Worm (Caenorhabditis elegans) whole organism, young adult: ENCODE measurements around the gene ctf-18.

ENCODE experiments used
- B0019.2 ChIP-seq: fragments of 200-800 bp; sonication (Bioruptor generic); conservative IDR thresholded peaks from 2 replicates; pipeline ENCODE4 v1.3.6; 2022; ENCODE audit warnings: missing genetic modification reagents, missing genetic modification characterization, missing compliant biosample characterization
- B0261.1 ChIP-seq: sonication (generic microtip); optimal IDR thresholded peaks from 2 replicates; lab custom pipeline; 2016; ENCODE audit warnings: mild to moderate bottlenecking, missing genetic modification characterization, moderate library complexity, missing compliant biosample characterization
- F49E8.2 ChIP-seq: sonication (generic microtip); optimal IDR thresholded peaks from 3 replicates; lab custom pipeline; 2017; ENCODE audit warnings: missing genetic modification characterization, mild to moderate bottlenecking, missing compliant biosample characterization, antibody characterized with exemption, moderate library complexity; ENCODE audit not compliant: insufficient read depth
- K12H6.12 ChIP-seq: fragments of 200-800 bp; sonication (Bioruptor generic); optimal IDR thresholded peaks from 2 replicates; lab custom pipeline; 2018; ENCODE audit warnings: mild to moderate bottlenecking, missing genetic modification characterization, missing compliant biosample characterization
- T26A5.8 ChIP-seq: sonication (generic microtip); optimal IDR thresholded peaks from 2 replicates; lab custom pipeline; 2016; ENCODE audit warnings: missing genetic modification characterization, missing compliant biosample characterization
- Y53G8AR.9 ChIP-seq: fragments of 200-800 bp; sonication (Bioruptor generic); conservative IDR thresholded peaks from 2 replicates; pipeline ENCODE4 v1.3.6; 2022; ENCODE audit warnings: missing genetic modification reagents, missing genetic modification characterization, missing compliant biosample characterization
- Y79H2A.3 ChIP-seq: fragments of 200-800 bp; sonication (Bioruptor generic); conservative IDR thresholded peaks from 2 replicates; pipeline ENCODE4 v1.3.6; 2022; ENCODE audit warnings: missing genetic modification reagents, missing genetic modification characterization, missing compliant biosample characterization
- ZK185.1 ChIP-seq: sonication (generic microtip); optimal IDR thresholded peaks from 2 replicates; lab custom pipeline; 2016; ENCODE audit warnings: mild to moderate bottlenecking, missing genetic modification characterization, missing compliant biosample characterization; ENCODE audit not compliant: poor library complexity, severe bottlenecking
- aptf-3 ChIP-seq: fragments of 200-800 bp; sonication (Bioruptor generic); IDR thresholded peaks from 2 replicates; pipeline ENCODE4 v1.3.6; 2022; ENCODE audit warnings: missing genetic modification characterization, missing compliant biosample characterization
- bed-1 ChIP-seq: fragments of 200-800 bp; sonication (Bioruptor generic); IDR thresholded peaks from 2 replicates; pipeline ENCODE4 v1.3.6; 2022; ENCODE audit warnings: missing genetic modification reagents, missing genetic modification characterization, missing compliant biosample characterization
- ccch-3 ChIP-seq: fragments of 200-800 bp; sonication (Bioruptor generic); optimal IDR thresholded peaks from 2 replicates; lab custom pipeline; 2018; ENCODE audit warnings: mild to moderate bottlenecking, missing genetic modification characterization, missing compliant biosample characterization
- egl-44 ChIP-seq: fragments of 200-800 bp; sonication (Bioruptor generic); IDR thresholded peaks from 2 replicates; pipeline ENCODE4 v1.3.6; 2022; ENCODE audit warnings: missing genetic modification reagents, missing genetic modification characterization, missing compliant biosample characterization
- gei-17 ChIP-seq: fragments of 200-800 bp; sonication (Bioruptor generic); optimal IDR thresholded peaks from 2 replicates; lab custom pipeline; 2018; ENCODE audit warnings: mild to moderate bottlenecking, missing genetic modification characterization, missing compliant biosample characterization
- him-1 ChIP-seq: sonication (generic microtip); optimal IDR thresholded peaks from 2 replicates; lab custom pipeline; 2016; ENCODE audit warnings: missing genotype, missing genetic modification reagents, missing genetic modification characterization, missing compliant biosample characterization
- hlh-12 ChIP-seq: sonication (generic microtip); optimal IDR thresholded peaks from 2 replicates; lab custom pipeline; 2016; ENCODE audit warnings: missing genetic modification characterization, missing compliant biosample characterization
- hmg-20 ChIP-seq: fragments of 200-800 bp; sonication (Bioruptor generic); IDR thresholded peaks from 2 replicates; pipeline ENCODE4 v1.3.6; 2022; ENCODE audit warnings: missing genetic modification reagents, missing genetic modification characterization, missing compliant biosample characterization
- let-526 ChIP-seq: fragments of 200-800 bp; sonication (Bioruptor generic); IDR thresholded peaks from 2 replicates; pipeline ENCODE4 v1.3.6; 2022; ENCODE audit warnings: missing genetic modification reagents, missing genetic modification characterization, missing compliant biosample characterization
- lin-26 ChIP-seq: fragments of 200-800 bp; sonication (Bioruptor generic); IDR thresholded peaks from 2 replicates; pipeline ENCODE4 v1.3.6; 2022; ENCODE audit warnings: missing genetic modification reagents, missing genetic modification characterization, missing compliant biosample characterization
- lin-35 ChIP-seq, 3 experiments: fragments of 150-350 bp in 2 of 3; sonication (generic microtip) in 1 of 3; optimal IDR thresholded peaks; 2 replicates each; lab custom pipeline; 2014 to 2018; ENCODE audit warnings: missing biosample characterization in 3 of 3, missing genetic modification characterization in 3 of 3, missing genetic modification reagents in 3 of 3
- lsl-1 ChIP-seq: fragments of 200-800 bp; sonication (Bioruptor generic); optimal IDR thresholded peaks from 2 replicates; lab custom pipeline; 2018; ENCODE audit warnings: mild to moderate bottlenecking, missing genetic modification characterization, moderate library complexity, missing compliant biosample characterization
- lsy-27 ChIP-seq: sonication (generic microtip); optimal IDR thresholded peaks from 2 replicates; lab custom pipeline; 2017; ENCODE audit warnings: missing genetic modification characterization, mild to moderate bottlenecking, missing compliant biosample characterization, antibody characterized with exemption, missing genotype, borderline replicate concordance; ENCODE audit not compliant: insufficient read depth
- madf-6 ChIP-seq: fragments of 200-800 bp; sonication (Bioruptor generic); IDR thresholded peaks from 2 replicates; pipeline ENCODE4 v1.3.6; 2022; ENCODE audit warnings: missing genetic modification reagents, missing genetic modification characterization, missing compliant biosample characterization
- mcd-1 ChIP-seq: fragments of 200-800 bp; sonication (Bioruptor generic); IDR thresholded peaks from 2 replicates; pipeline ENCODE4 v1.3.6; 2022; ENCODE audit warnings: missing genetic modification reagents, missing genetic modification characterization, missing compliant biosample characterization
- mes-4 ChIP-seq: sonication (generic microtip); optimal IDR thresholded peaks from 2 replicates; lab custom pipeline; 2016; ENCODE audit warnings: missing genotype, missing genetic modification characterization, missing compliant biosample characterization
- nfya-1 ChIP-seq: sonication (generic microtip); optimal IDR thresholded peaks from 2 replicates; lab custom pipeline; 2017; ENCODE audit warnings: antibody characterized with exemption, missing compliant biosample characterization, missing genetic modification characterization, borderline replicate concordance; ENCODE audit not compliant: insufficient read depth
- nfyb-1 ChIP-seq: fragments of 200-800 bp; sonication (Bioruptor generic); IDR thresholded peaks from 2 replicates; pipeline ENCODE4 v1.3.6; 2022; ENCODE audit warnings: missing genetic modification reagents, missing genetic modification characterization, missing compliant biosample characterization
- pbrm-1 ChIP-seq: fragments of 200-800 bp; sonication (Bioruptor generic); IDR thresholded peaks from 2 replicates; pipeline ENCODE4 v1.3.6; 2022; ENCODE audit warnings: missing genetic modification reagents, missing genetic modification characterization, missing compliant biosample characterization
- rcor-1 ChIP-seq: fragments of 200-800 bp; sonication (Bioruptor generic); IDR thresholded peaks from 2 replicates; pipeline ENCODE4 v1.3.6; 2022; ENCODE audit warnings: missing genetic modification reagents, missing genetic modification characterization, missing compliant biosample characterization
- rec-8 ChIP-seq, 2 experiments: sonication (generic microtip); optimal IDR thresholded peaks; 2 replicates each; lab custom pipeline; 2016; ENCODE audit warnings: mild to moderate bottlenecking in 2 of 2, missing genetic modification characterization in 2 of 2, missing genetic modification reagents in 2 of 2, missing genotype in 2 of 2, missing biosample characterization in 1 of 2, missing compliant biosample characterization in 1 of 2, moderate library complexity in 1 of 2
- sdz-38 ChIP-seq: sonication (generic microtip); optimal IDR thresholded peaks from 2 replicates; lab custom pipeline; 2016; ENCODE audit warnings: missing genotype, missing genetic modification characterization, missing compliant biosample characterization
- snpc-1.1 ChIP-seq: sonication (generic microtip); optimal IDR thresholded peaks from 2 replicates; lab custom pipeline; 2017; ENCODE audit warnings: missing genetic modification characterization, mild to moderate bottlenecking, missing compliant biosample characterization, antibody characterized with exemption, moderate library complexity, missing genotype, missing genetic modification reagents; ENCODE audit not compliant: insufficient read depth
- snpc-3.4 ChIP-seq: sonication (generic microtip); optimal IDR thresholded peaks from 2 replicates; lab custom pipeline; 2017; ENCODE audit warnings: missing genetic modification characterization, mild to moderate bottlenecking, missing compliant biosample characterization, antibody characterized with exemption, moderate library complexity, missing genotype, missing genetic modification reagents
- snpc-4 ChIP-seq, 5 experiments: fragments of 150-350 bp in 1 of 5; sonication (generic microtip) in 4 of 5; optimal IDR thresholded peaks; 2 replicates each; lab custom pipeline; 2014 to 2018; ENCODE audit warnings: missing genetic modification characterization in 5 of 5, missing biosample characterization in 3 of 5, antibody characterized with exemption in 2 of 5, mild to moderate bottlenecking in 2 of 5, missing compliant biosample characterization in 2 of 5, missing genotype in 2 of 5, moderate library complexity in 2 of 5, missing genetic modification reagents in 1 of 5
- unc-130 ChIP-seq: sonication (generic microtip); optimal IDR thresholded peaks from 2 replicates; lab custom pipeline; 2016; ENCODE audit warnings: missing genetic modification reagents, missing genetic modification characterization, missing compliant biosample characterization
- xnd-1 ChIP-seq: sonication (generic microtip); optimal IDR thresholded peaks from 2 replicates; lab custom pipeline; 2016; ENCODE audit warnings: missing genotype, missing genetic modification reagents, missing genetic modification characterization, missing compliant biosample characterization
- ztf-22 ChIP-seq: fragments of 200-800 bp; sonication (Bioruptor generic); optimal IDR thresholded peaks from 2 replicates; lab custom pipeline; 2018; ENCODE audit warnings: mild to moderate bottlenecking, missing genetic modification characterization, moderate library complexity, missing compliant biosample characterization
- ztf-26 ChIP-seq: sonication (generic microtip); optimal IDR thresholded peaks from 2 replicates; lab custom pipeline; 2017; ENCODE audit warnings: missing genetic modification characterization, missing compliant biosample characterization

ctf-18 gene

ce11 chrIV:10128906-10129386 is 2.5 kb upstream of the ctf-18 start, which contains the start of the genes gtbp-1 and K08F4.3 (continued):
- TF ChIP-seq gei-17 (GFP tag; lab: Kevin White, UChicago) (no peak), B0019.2 (GFP tag; lab: Robert Waterston, UW) (no peak), ztf-26 (tag; lab: Kevin White, UChicago) (no peak), snpc-1.1 (tag; lab: Kevin White, UChicago) (peak; percentile 10), ccch-3 (GFP tag; lab: Kevin White, UChicago) (no peak), ztf-22 (no peak), sdz-38 (tag; lab: Kevin White, UChicago) (no peak)

DNA sequence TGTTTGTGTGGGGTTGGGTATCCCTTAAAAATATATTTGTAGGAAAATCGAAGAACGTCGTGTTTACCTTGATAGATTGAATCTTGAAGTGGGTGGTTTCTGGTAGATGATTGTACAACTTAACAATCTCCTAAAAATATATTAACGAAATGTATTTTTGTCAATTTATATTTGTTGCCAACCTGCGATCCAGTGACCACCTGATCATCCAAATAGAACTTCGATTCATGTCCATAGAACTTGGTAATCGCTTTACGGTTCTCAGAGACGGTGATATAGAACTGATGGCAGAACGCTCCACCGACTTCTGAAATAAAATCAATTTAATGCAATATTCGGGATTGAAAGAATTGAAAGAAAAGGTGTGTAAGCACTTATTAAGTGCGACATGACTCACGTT is 2.0 kb upstream of the ctf-18 start:
- TF ChIP-seq him-1 (tag; lab: Kevin White, UChicago) (no peak), lin-26 (GFP tag; lab: Robert Waterston, UW) (0 out of 2 replicates have a peak, but pooled peaks have one; percentile 53)

DNA sequence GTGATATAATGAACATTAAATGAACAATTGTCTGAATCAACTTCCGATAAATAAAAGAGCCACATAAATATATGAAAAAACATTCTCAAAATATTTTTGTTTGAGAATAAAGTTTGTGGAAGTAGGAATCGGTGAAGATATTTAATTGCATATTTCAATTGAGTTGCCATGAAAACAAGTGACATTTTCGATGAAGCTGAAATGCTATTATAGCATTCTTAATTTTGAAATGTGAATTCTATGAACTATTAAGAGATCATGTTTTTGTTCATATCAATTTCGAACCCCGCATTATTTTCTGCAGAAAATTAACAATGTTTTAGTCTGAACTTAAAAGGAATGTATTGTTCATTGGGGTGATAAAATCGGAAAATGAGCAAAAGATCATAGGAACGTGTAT is 4.2 kb downstream of the ctf-18 start, which contains the start of gene irld-21:
TSS of gene irld-21 (minus strand) at position 101 of the 400 bp plus-strand sequence.
- TF ChIP-seq F49E8.2 (no peak), hmg-20 (GFP tag; lab: Robert Waterston, UW) (no peak), bed-1 (GFP tag; lab: Robert Waterston, UW) (no peak), hlh-12 (tag; lab: Kevin White, UChicago) (no peak), K12H6.12 (tag; lab: Kevin White, UChicago) (no peak), lsl-1 (GFP tag; lab: Kevin White, UChicago) (no peak), egl-44 (GFP tag; lab: Robert Waterston, UW) (no peak), Y53G8AR.9 (GFP tag; lab: Robert Waterston, UW) (no peak), snpc-1.1 (tag; lab: Kevin White, UChicago) (no peak), pbrm-1 (GFP tag; lab: Robert Waterston, UW) (no peak)

- TF ChIP-seq B0019.2 (GFP tag; lab: Robert Waterston, UW) (no peak), rcor-1 (GFP tag; lab: Robert Waterston, UW) (no peak), lin-35 (GFP tag; optimal IDR thresholded peaks at IDR 0.05; lab: Kevin White, UChicago) (no peak), rec-8 (tag; optimal IDR thresholded peaks at IDR 0.05; lab: Kevin White, UChicago) (no peak), snpc-3.4 (peak; percentile 19), snpc-4 (GFP tag; optimal IDR thresholded peaks at IDR 0.05; lab: Kevin White, UChicago) (peak; percentile 72), snpc-4 (tag; optimal IDR thresholded peaks at IDR 0.05; lab: Kevin White, UChicago) (peak; percentile 53 to 91 (median 68)), nfyb-1 (no peak), xnd-1 (tag; lab: Kevin White, UChicago) (no peak), snpc-1.1 (tag; lab: Kevin White, UChicago) (peak; percentile 85), lsl-1 (GFP tag; lab: Kevin White, UChicago) (peak; percentile 17), aptf-3 (GFP tag; lab: Robert Waterston, UW) (no peak), madf-6 (GFP tag; lab: Robert Waterston, UW) (0 out of 2 replicates have a peak, but pooled peaks have one; percentile 17)
Measured at ce11 chrIV:10116765-10117164, 9.7 kb downstream of the ctf-18 start.

- TF ChIP-seq ZK185.1 (tag; lab: Kevin White, UChicago), result no peak
- TF ChIP-seq mcd-1 (GFP tag; lab: Robert Waterston, UW), result no peak
- TF ChIP-seq mes-4 (tag; lab: Kevin White, UChicago), result no peak
- no peak for TF ChIP-seq B0261.1 (tag; lab: Kevin White, UChicago)
- TF ChIP-seq unc-130 (GFP tag; lab: Kevin White, UChicago), result no peak
- TF ChIP-seq Y79H2A.3 (GFP tag; lab: Robert Waterston, UW), result no peak
- no peak for TF ChIP-seq let-526 (GFP tag; lab: Robert Waterston, UW)
- TF ChIP-seq K12H6.12 (tag; lab: Kevin White, UChicago), result no peak
- TF ChIP-seq madf-6 (GFP tag; lab: Robert Waterston, UW), result no peak
- no peak for TF ChIP-seq nfya-1 (tag; lab: Kevin White, UChicago)
- TF ChIP-seq T26A5.8, result no peak
- no peak for TF ChIP-seq lsy-27 (tag; lab: Kevin White, UChicago)
Measured at ce11 chrIV:10115142-10115541, 11.3 kb downstream of the ctf-18 start, which contains the start of gene C04G2.10. Gene C04G2.10 (plus strand): TSS chrIV:10115442.
